Fruit fly (Drosophila melanogaster) whole organism, embryonic: Measurements from ENCODE around the gene Mur2B.

Experiments
- Atf-2 ChIP-seq: fragments of 200-800 bp; sonication (Bioruptor generic); optimal IDR thresholded peaks from 2 replicates; lab custom pipeline; 2016; ENCODE audit warnings: missing biosample characterization, missing genetic modification characterization
- Atf6 ChIP-seq: fragments of 200-800 bp; sonication (Bioruptor generic); IDR thresholded peaks from 2 replicates; pipeline ENCODE4 v1.3.6; 2022; ENCODE audit warnings: missing biosample characterization, missing genetic modification characterization
- Awh ChIP-seq: fragments of 200-800 bp; sonication (Bioruptor generic); IDR thresholded peaks from 2 replicates; pipeline ENCODE4, ENCODE4 v1.3.6; 2022; ENCODE audit warnings: missing biosample characterization, missing genetic modification characterization
- Bteb2 ChIP-seq: fragments of 200-800 bp; sonication (Bioruptor generic); optimal IDR thresholded peaks from 2 replicates; lab custom pipeline; 2016; ENCODE audit warnings: missing biosample characterization, missing genetic modification characterization
- CG11398 ChIP-seq: fragments of 200-800 bp; sonication (Bioruptor generic); optimal IDR thresholded peaks from 2 replicates; lab custom pipeline; 2016; ENCODE audit warnings: missing biosample characterization, missing genetic modification characterization
- CG12104 ChIP-seq: fragments of 200-800 bp; sonication (Bioruptor generic); optimal IDR thresholded peaks from 3 replicates; lab custom pipeline; 2016; ENCODE audit warnings: missing biosample characterization, missing genetic modification characterization
- CG13123 ChIP-seq: fragments of 200-800 bp; sonication (Bioruptor generic); optimal IDR thresholded peaks from 2 replicates; lab custom pipeline; 2016; ENCODE audit warnings: missing biosample characterization, missing genetic modification characterization
- CG14965 ChIP-seq: fragments of 200-800 bp; sonication (Bioruptor generic); optimal IDR thresholded peaks from 2 replicates; lab custom pipeline; 2016; ENCODE audit warnings: missing biosample characterization, missing genetic modification characterization, borderline replicate concordance
- CG17802 ChIP-seq: fragments of 200-800 bp; sonication (Bioruptor generic); optimal IDR thresholded peaks from 2 replicates; lab custom pipeline; 2018; ENCODE audit warnings: missing biosample characterization, mild to moderate bottlenecking, missing genetic modification characterization, moderate library complexity
- CG30020 ChIP-seq: fragments of 200-800 bp; optimal IDR thresholded peaks from 2 replicates; lab custom pipeline; 2019; ENCODE audit warnings: missing biosample characterization, mild to moderate bottlenecking, missing genetic modification characterization, moderate library complexity
- CG4404 ChIP-seq: fragments of 200-800 bp; sonication (Bioruptor generic); IDR thresholded peaks from 2 replicates; pipeline ENCODE4 v1.3.6; 2022; ENCODE audit warnings: missing biosample characterization, missing genetic modification characterization
- CG4617 ChIP-seq: fragments of 200-800 bp; sonication (Bioruptor generic); optimal IDR thresholded peaks from 3 replicates; lab custom pipeline; 2016; ENCODE audit warnings: missing biosample characterization, missing genetic modification characterization, borderline replicate concordance
- CG4854 ChIP-seq: fragments of 200-800 bp; sonication (Bioruptor generic); optimal IDR thresholded peaks from 2 replicates; lab custom pipeline; 2016; ENCODE audit warnings: missing biosample characterization, missing genetic modification characterization, inconsistent platforms
- CG6854 ChIP-seq: fragments of 200-800 bp; sonication (Bioruptor generic); optimal IDR thresholded peaks from 3 replicates; lab custom pipeline; 2017; ENCODE audit warnings: missing biosample characterization, mild to moderate bottlenecking, missing genetic modification characterization
- CG8290 ChIP-seq, 3 experiments: fragments of 200-800 bp; sonication (Bioruptor generic); optimal IDR thresholded peaks; 2 replicates each; lab custom pipeline; 2016 to 2019; ENCODE audit warnings: missing biosample characterization in 3 of 3, missing genetic modification characterization in 3 of 3, mild to moderate bottlenecking in 2 of 3, moderate library complexity in 1 of 3
- CG9437 ChIP-seq: fragments of 200-800 bp; sonication (Bioruptor generic); optimal IDR thresholded peaks from 2 replicates; lab custom pipeline; 2018; ENCODE audit warnings: missing biosample characterization, mild to moderate bottlenecking, missing genetic modification characterization
- D ChIP-seq, 2 experiments: fragments of 200-800 bp in 1 of 2; fragments of >200 bp in 1 of 2; sonication (Bioruptor generic) in 1 of 2; optimal IDR thresholded peaks; 2 replicates in 1 of 2; 3 replicates in 1 of 2; lab custom pipeline; 2017; ENCODE audit warnings: mild to moderate bottlenecking in 1 of 2, missing biosample characterization in 1 of 2, missing genetic modification characterization in 1 of 2, missing genetic modification reagents in 1 of 2
- Dfd ChIP-seq, 2 experiments: fragments of >200 bp; optimal IDR thresholded peaks; 2 replicates each; lab custom pipeline; 2017; ENCODE audit warnings: missing biosample characterization in 2 of 2, missing genetic modification characterization in 2 of 2
- Dip2 ChIP-seq: fragments of 200-800 bp; sonication (Bioruptor generic); IDR thresholded peaks from 2 replicates; pipeline ENCODE4 v1.3.6; 2022; ENCODE audit warnings: missing biosample characterization, missing genetic modification characterization
- Doc2 ChIP-seq: fragments of 200-800 bp; sonication (Bioruptor generic); IDR thresholded peaks from 2 replicates; pipeline ENCODE4 v1.3.6; 2022; ENCODE audit warnings: missing biosample characterization, missing genetic modification characterization
- Fer2 ChIP-seq: fragments of 200-800 bp; sonication (Bioruptor generic); optimal IDR thresholded peaks from 2 replicates; lab custom pipeline; 2018; ENCODE audit warnings: missing biosample characterization, mild to moderate bottlenecking, missing genetic modification characterization, moderate library complexity
- HLH3B ChIP-seq: fragments of 200-800 bp; sonication (Bioruptor generic); IDR thresholded peaks from 2 replicates; pipeline ENCODE4 v1.3.6; 2022; ENCODE audit warnings: missing biosample characterization, missing genetic modification characterization
- Hey ChIP-seq: fragments of 200-800 bp; sonication (Bioruptor generic); optimal IDR thresholded peaks from 3 replicates; lab custom pipeline; 2018; ENCODE audit warnings: missing biosample characterization, mild to moderate bottlenecking, missing genetic modification characterization
- Hr3 ChIP-seq: fragments of 200-800 bp; sonication (Bioruptor generic); optimal IDR thresholded peaks from 3 replicates; lab custom pipeline; 2016; ENCODE audit warnings: missing biosample characterization, missing genetic modification characterization
- Jarid2 ChIP-seq: fragments of 200-800 bp; sonication (Bioruptor generic); optimal IDR thresholded peaks from 3 replicates; lab custom pipeline; 2017; ENCODE audit warnings: mild to moderate bottlenecking, missing biosample characterization, missing genetic modification reagents, missing genetic modification characterization
- MTF-1 ChIP-seq: fragments of 200-800 bp; sonication (Bioruptor generic); optimal IDR thresholded peaks from 2 replicates; lab custom pipeline; 2018; ENCODE audit warnings: missing biosample characterization, mild to moderate bottlenecking, missing genetic modification characterization, borderline replicate concordance
- Opbp ChIP-seq: fragments of 200-800 bp; sonication (Bioruptor generic); IDR thresholded peaks from 3 replicates; pipeline ENCODE4 v1.3.6; 2022; ENCODE audit warnings: missing biosample characterization, missing genetic modification characterization; ENCODE audit not compliant: partially characterized antibody
- Poxn ChIP-seq: fragments of 200-800 bp; sonication (Bioruptor generic); IDR thresholded peaks from 2 replicates; pipeline ENCODE4 v1.3.6; 2022; ENCODE audit warnings: missing biosample characterization, missing genetic modification characterization
- Sin3A ChIP-seq: fragments of >200 bp; optimal IDR thresholded peaks from 2 replicates; lab custom pipeline; 2018
- ara ChIP-seq: fragments of 200-800 bp; sonication (Bioruptor generic); IDR thresholded peaks from 2 replicates; pipeline ENCODE4 v1.3.6; 2022; ENCODE audit warnings: missing biosample characterization, missing genetic modification characterization
- bab2 ChIP-seq: fragments of 200-800 bp; sonication (Bioruptor generic); optimal IDR thresholded peaks from 2 replicates; lab custom pipeline; 2016; ENCODE audit warnings: missing biosample characterization, missing genetic modification characterization
- caup ChIP-seq: fragments of 200-800 bp; sonication (Bioruptor generic); optimal IDR thresholded peaks from 3 replicates; lab custom pipeline; 2017; ENCODE audit warnings: missing biosample characterization, mild to moderate bottlenecking, missing genetic modification characterization, moderate library complexity; ENCODE audit not compliant: severe bottlenecking
- crp ChIP-seq, 2 experiments: fragments of 200-800 bp; sonication (Bioruptor generic); optimal IDR thresholded peaks; 2 replicates in 1 of 2; 3 replicates in 1 of 2; lab custom pipeline; 2017; ENCODE audit warnings: missing biosample characterization in 2 of 2, missing genetic modification characterization in 2 of 2, mild to moderate bottlenecking in 1 of 2, moderate library complexity in 1 of 2
- dan ChIP-seq: fragments of 200-800 bp; sonication (Bioruptor generic); IDR thresholded peaks from 2 replicates; pipeline ENCODE4 v1.3.6; 2022; ENCODE audit warnings: missing biosample characterization, missing genetic modification characterization
- dmrt99B ChIP-seq: fragments of 200-800 bp; sonication (Bioruptor generic); optimal IDR thresholded peaks from 2 replicates; lab custom pipeline; 2018; ENCODE audit warnings: missing biosample characterization, mild to moderate bottlenecking, missing genetic modification characterization, moderate library complexity
- gsb-n ChIP-seq: fragments of 200-800 bp; sonication (Bioruptor generic); optimal IDR thresholded peaks from 3 replicates; lab custom pipeline; 2018; ENCODE audit warnings: missing biosample characterization, mild to moderate bottlenecking, missing genetic modification characterization
- maf-S ChIP-seq: fragments of 200-800 bp; sonication (Bioruptor generic); optimal IDR thresholded peaks from 2 replicates; lab custom pipeline; 2016; ENCODE audit warnings: missing biosample characterization, missing genetic modification characterization
- pan ChIP-seq, 4 experiments: fragments of >200 bp in 3 of 4; fragments of 200-800 bp in 1 of 4; sonication (Bioruptor generic) in 1 of 4; optimal IDR thresholded peaks in 3 of 4; IDR thresholded peaks in 1 of 4; 2 replicates each; pipeline versions ENCODE4 v1.3.6 to Lab custom; 2017 to 2022; ENCODE audit warnings: missing biosample characterization in 2 of 4, missing genetic modification characterization in 2 of 4, mixed read lengths in 1 of 4
- pita ChIP-seq: fragments of 200-800 bp; sonication (Bioruptor generic); optimal IDR thresholded peaks from 2 replicates; lab custom pipeline; 2017; ENCODE audit warnings: missing biosample characterization, mild to moderate bottlenecking, missing genetic modification characterization
- pum ChIP-seq: fragments of 200-800 bp; sonication (Bioruptor generic); optimal IDR thresholded peaks from 2 replicates; lab custom pipeline; 2016; ENCODE audit warnings: missing biosample characterization, missing genetic modification characterization
- sens ChIP-seq: fragments of 200-800 bp; sonication (Bioruptor generic); peaks from one replicate; lab custom pipeline; 2016; ENCODE audit warnings: missing biosample characterization, missing genetic modification characterization
- seq ChIP-seq: fragments of 200-800 bp; sonication (Bioruptor generic); IDR thresholded peaks from 2 replicates; pipeline ENCODE4 v1.3.6; 2022; ENCODE audit warnings: missing biosample characterization, missing genetic modification characterization
- sim ChIP-seq: fragments of 200-800 bp; sonication (Bioruptor generic); IDR thresholded peaks from 2 replicates; pipeline ENCODE4 v1.3.6; 2022; ENCODE audit warnings: missing biosample characterization, missing genetic modification characterization
- sima ChIP-seq: fragments of 200-800 bp; sonication (Bioruptor generic); optimal IDR thresholded peaks from 2 replicates; lab custom pipeline; 2016; ENCODE audit warnings: missing biosample characterization, missing genetic modification characterization
- slp2 ChIP-seq: fragments of 200-800 bp; sonication (Bioruptor generic); optimal IDR thresholded peaks from 2 replicates; lab custom pipeline; 2016; ENCODE audit warnings: missing biosample characterization, missing genetic modification characterization
- stwl ChIP-seq: fragments of 200-800 bp; sonication (Bioruptor generic); optimal IDR thresholded peaks from 3 replicates; lab custom pipeline; 2018; ENCODE audit warnings: missing biosample characterization, mild to moderate bottlenecking, missing genetic modification characterization, moderate library complexity
- toy ChIP-seq: fragments of 200-800 bp; sonication (Bioruptor generic); IDR thresholded peaks from 2 replicates; pipeline ENCODE4 v1.3.6; 2022; ENCODE audit warnings: missing biosample characterization, missing genetic modification characterization
- zfh1 ChIP-seq: fragments of 200-800 bp; sonication (Bioruptor generic); IDR thresholded peaks from 3 replicates; pipeline ENCODE4 v1.3.6; 2022; ENCODE audit warnings: missing biosample characterization, missing genetic modification characterization

The Mur2B gene

dm6 chrX:1482840-1483518 lies 185.6 kb downstream of the Mur2B start, which contains the start of the genes sta and inc (continued):
- TF ChIP-seq sima (GFP tag; lab: Kevin White, UChicago) (no peak), sim (GFP tag; lab: Robert Waterston, UW) (peak; percentile 58), sens (peak; percentile 76), gsb-n (tag; lab: Kevin White, UChicago) (peak; percentile 69), toy (GFP tag; lab: Robert Waterston, UW) (no peak), Dip2 (no peak), bab2 (GFP tag; lab: Kevin White, UChicago) (no peak), Bteb2 (peak; percentile 68), CG4404 (GFP tag; lab: Robert Waterston, UW) (no peak), CG6854 (GFP tag; lab: Kevin White, UChicago) (peak; percentile 75), CG4617 (GFP tag; lab: Kevin White, UChicago) (peak; percentile 49), D (optimal IDR thresholded peaks at IDR 0.05; lab: Kevin White, UChicago) (no peak), D (GFP tag; optimal IDR thresholded peaks at IDR 0.05; lab: Kevin White, UChicago) (peak; percentile 46), Opbp (GFP tag; lab: Robert Waterston, UW) (peak; percentile 81), pan (optimal IDR thresholded peaks at IDR 0.05; lab: Kevin White, UChicago) (no peak), pan (GFP tag; optimal IDR thresholded peaks at IDR 0.05 in 1 of 2, IDR thresholded peaks at IDR 0.05 in 1 of 2) (peak in 1 of 2 experiments; percentile 42), maf-S (peak; percentile 24), CG11398 (GFP tag; lab: Kevin White, UChicago) (peak; percentile 48), Atf-2 (GFP tag; lab: Kevin White, UChicago) (peak; percentile 21), Awh (GFP tag; lab: Robert Waterston, UW) (peak; percentile 21; the same call in 1 of the 2 replicates), CG13123 (GFP tag; lab: Kevin White, UChicago) (no peak), Poxn (GFP tag; lab: Robert Waterston, UW) (no peak), caup (peak; percentile 87), CG9437 (GFP tag; lab: Kevin White, UChicago) (no peak), zfh1 (GFP tag; lab: Robert Waterston, UW) (peak; percentile 70; the same call in 2 of the 3 replicates), Hr3 (no peak), CG30020 (tag; lab: Kevin White, UChicago) (peak; percentile 26), pita (GFP tag; lab: Kevin White, UChicago) (peak; percentile 44), Jarid2 (GFP tag; lab: Kevin White, UChicago) (peak; percentile 76), pum (GFP tag; lab: Kevin White, UChicago) (peak; percentile 5), stwl (tag; lab: Kevin White, UChicago) (peak; percentile 62), HLH3B (GFP tag; lab: Robert Waterston, UW) (peak; percentile 31; the same call in 1 of the 2 replicates), CG17802 (peak; percentile 20), CG8290 (GFP tag; optimal IDR thresholded peaks at IDR 0.05; lab: Kevin White, UChicago) (peak; percentile 34), CG8290 (tag; optimal IDR thresholded peaks at IDR 0.05; lab: Kevin White, UChicago) (peak in 1 of 2 experiments; percentile 91), Atf6 (GFP tag; lab: Robert Waterston, UW) (peak; percentile 67), Doc2 (GFP tag; lab: Robert Waterston, UW) (no peak), MTF-1 (GFP tag; lab: Kevin White, UChicago) (peak; percentile 86), ara (no peak), CG4854 (GFP tag; lab: Kevin White, UChicago) (no peak), seq (GFP tag; lab: Robert Waterston, UW) (peak; percentile 41; the same call in 1 of the 2 replicates), CG14965 (GFP tag; lab: Kevin White, UChicago) (no peak), Hey (peak; percentile 67), Sin3A (lab: Kevin White, UChicago) (peak; percentile 39), slp2 (GFP tag; lab: Kevin White, UChicago) (peak; percentile 16), crp (GFP tag; optimal IDR thresholded peaks at IDR 0.05; lab: Kevin White, UChicago) (peak in 1 of 2 experiments; percentile 28), CG12104 (peak; percentile 61), dmrt99B (peak; percentile 49), Dfd (GFP tag; optimal IDR thresholded peaks at IDR 0.05; lab: Kevin White, UChicago) (no peak), Fer2 (peak; percentile 52), dan (no peak)
